Worm (Caenorhabditis elegans): ENCODE results near the gene egl-20.

DNA sequence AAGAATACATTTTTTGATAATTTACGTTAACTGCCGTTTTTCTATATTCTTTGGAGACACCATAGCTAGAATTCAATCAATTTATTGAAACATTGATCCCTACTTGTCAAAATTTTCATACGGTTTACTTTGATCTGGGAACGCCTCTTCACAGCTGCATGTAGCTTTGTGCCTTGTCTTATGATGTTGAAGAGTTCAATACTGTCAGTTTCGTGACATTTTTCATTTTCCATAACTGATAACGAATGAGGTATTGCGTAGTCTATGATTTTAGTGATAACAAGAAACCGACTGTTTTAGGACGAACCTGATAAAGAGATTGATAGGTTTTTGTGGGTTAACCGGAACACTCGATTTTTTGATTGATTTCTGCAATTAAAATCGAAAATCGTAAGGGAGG, 13.9 kb downstream of the egl-20 start:
- TF ChIP-seq dpl-1 (GFP tag; optimal IDR thresholded peaks at IDR 0.05) (no peak), hmg-1.1 (GFP tag; IDR thresholded peaks at IDR 0.05) (no peak)

Measured in whole organism, L4 larva.